Fruit fly (Drosophila melanogaster): Measurements from ENCODE around the gene CG1208.

CG1208 gene

dm6 chr3R:5791497-5791896, 39.9 kb upstream of the CG1208 start, which contains the start of gene Hpf1 (continued):
- peak; percentile 95 for TF ChIP-seq CG15601 (tag; optimal IDR thresholded peaks at IDR 0.05)
- peak; percentile 29 for TF ChIP-seq CG9797 (GFP tag; optimal IDR thresholded peaks at IDR 0.05)
- peak; percentile 91 for TF ChIP-seq aop (GFP tag; IDR thresholded peaks at IDR 0.05)
- peak; percentile 98 for TF ChIP-seq CG31441 (GFP tag; IDR thresholded peaks at IDR 0.05)
- TF ChIP-seq CG7556 (GFP tag; optimal IDR thresholded peaks at IDR 0.05): peak; percentile 97
- peak; percentile 91 for TF ChIP-seq CG3163 (GFP tag; optimal IDR thresholded peaks at IDR 0.05)
- TF ChIP-seq CG32532 (GFP tag; IDR thresholded peaks at IDR 0.05): peak; percentile 99
- TF ChIP-seq ATbp (GFP tag; optimal IDR thresholded peaks at IDR 0.05): peak; percentile 95
- peak; percentile 98 for TF ChIP-seq CG4617 (GFP tag; optimal IDR thresholded peaks at IDR 0.05; ENCODE audit: borderline replicate concordance)
- peak; percentile 86 for TF ChIP-seq MESR4 (GFP tag; optimal IDR thresholded peaks at IDR 0.05)
- TF ChIP-seq Max (GFP tag; optimal IDR thresholded peaks at IDR 0.05): peak; percentile 98
- peak; percentile 96 for TF ChIP-seq so (GFP tag; IDR thresholded peaks at IDR 0.05)
- TF ChIP-seq Dad (GFP tag; optimal IDR thresholded peaks at IDR 0.05): peak; percentile 98
- TF ChIP-seq danr (GFP tag; IDR thresholded peaks at IDR 0.05): peak; percentile 97
- peak; percentile 97 for TF ChIP-seq salm (tag; optimal IDR thresholded peaks at IDR 0.05)
- no peak for TF ChIP-seq eve (GFP tag; optimal IDR thresholded peaks at IDR 0.05)
- peak; percentile 94 for TF ChIP-seq twi (tag; optimal IDR thresholded peaks at IDR 0.05)
- peak; percentile 99 for TF ChIP-seq dpn (GFP tag; optimal IDR thresholded peaks at IDR 0.05)
- TF ChIP-seq CG12942 (GFP tag; optimal IDR thresholded peaks at IDR 0.05): peak; percentile 97
- peak; percentile 99 for TF ChIP-seq CG13296 (GFP tag; optimal IDR thresholded peaks at IDR 0.05)
- no peak for TF ChIP-seq CG14860 (GFP tag; IDR thresholded peaks at IDR 0.05; ENCODE audit: partially characterized antibody)
- TF ChIP-seq ara (GFP tag; IDR thresholded peaks at IDR 0.05): peak; percentile 96
- peak; percentile 90 for TF ChIP-seq Nf-YC (tag; optimal IDR thresholded peaks at IDR 0.05)
- peak; percentile 98 for TF ChIP-seq pum (GFP tag; optimal IDR thresholded peaks at IDR 0.05)
- TF ChIP-seq fru (optimal IDR thresholded peaks at IDR 0.05): no peak
- TF ChIP-seq CG11696 (GFP tag; IDR thresholded peaks at IDR 0.05): peak; percentile 90
- TF ChIP-seq Ets97D (GFP tag; optimal IDR thresholded peaks at IDR 0.05): peak; percentile 94
- TF ChIP-seq CG6272 (GFP tag; IDR thresholded peaks at IDR 0.05): peak; percentile 98
- peak; percentile 98 for TF ChIP-seq CG9817 (tag; optimal IDR thresholded peaks at IDR 0.05)
- TF ChIP-seq CG6689 (GFP tag; IDR thresholded peaks at IDR 0.05): peak; percentile 98
- TF ChIP-seq CG10654 (GFP tag; optimal IDR thresholded peaks at IDR 0.05): peak; percentile 97
- TF ChIP-seq Asciz (GFP tag; optimal IDR thresholded peaks at IDR 0.05): peak; percentile 96
- TF ChIP-seq NfI (GFP tag; optimal IDR thresholded peaks at IDR 0.05): peak; percentile 98
- peak; percentile 98 for TF ChIP-seq CG18619 (GFP tag; optimal IDR thresholded peaks at IDR 0.05)
- TF ChIP-seq pfk (GFP tag; optimal IDR thresholded peaks at IDR 0.05): peak; percentile 51
- peak; percentile 99 for TF ChIP-seq CG17361 (GFP tag; IDR thresholded peaks at IDR 0.05)
- peak; percentile 99 for TF ChIP-seq Sox102F (GFP tag; optimal IDR thresholded peaks at IDR 0.05)
- TF ChIP-seq sna (GFP tag; IDR thresholded peaks at IDR 0.05; ENCODE audit: partially characterized antibody): no peak
- TF ChIP-seq tin (GFP tag; optimal IDR thresholded peaks at IDR 0.05): peak; percentile 98
- TF ChIP-seq Elba2 (GFP tag; optimal IDR thresholded peaks at IDR 0.05): peak; percentile 78
- peak; percentile 98 for TF ChIP-seq Atf6 (GFP tag; IDR thresholded peaks at IDR 0.05)
- TF ChIP-seq CG10462 (GFP tag; optimal IDR thresholded peaks at IDR 0.05): peak; percentile 98
- TF ChIP-seq inv (GFP tag; IDR thresholded peaks at IDR 0.05; ENCODE audit: partially characterized antibody): no peak
- TF ChIP-seq CG2875 (GFP tag; optimal IDR thresholded peaks at IDR 0.05): peak; percentile 95
- peak; percentile 99 for TF ChIP-seq CG8944 (GFP tag; optimal IDR thresholded peaks at IDR 0.05)
- peak; percentile 98 for TF ChIP-seq CG13775 (GFP tag; optimal IDR thresholded peaks at IDR 0.05)
- peak; percentile 99 for TF ChIP-seq CG2120 (GFP tag; optimal IDR thresholded peaks at IDR 0.05)
- peak; percentile 93 for TF ChIP-seq run (tag; optimal IDR thresholded peaks at IDR 0.05)
- TF ChIP-seq esg (GFP tag; conservative IDR thresholded peaks at IDR 0.05): peak; percentile 98
- TF ChIP-seq pros (GFP tag; optimal IDR thresholded peaks at IDR 0.05): peak; percentile 30
- TF ChIP-seq tx (GFP tag; optimal IDR thresholded peaks at IDR 0.05): peak; percentile 98
